2 fruit fly cellular contexts compared by ENCODE assay signal in the genomic region with DNA sequence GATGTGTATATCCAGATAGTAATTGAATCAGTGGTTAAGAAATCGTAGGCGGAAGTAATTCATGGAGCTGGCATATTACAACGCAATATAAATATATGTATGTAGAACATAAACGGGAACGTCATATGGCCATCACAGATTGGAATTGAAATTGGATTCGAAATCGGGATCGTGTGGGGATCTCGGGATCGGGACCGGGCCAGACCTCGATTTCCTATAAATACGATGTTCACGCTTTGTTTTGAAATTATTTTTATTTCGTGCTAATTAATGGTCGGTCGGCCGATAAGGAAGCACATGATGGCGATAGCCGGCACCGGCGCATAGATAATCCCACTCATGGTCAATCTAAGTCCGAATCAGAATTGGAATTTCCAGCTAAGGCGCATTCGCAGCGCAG.
TF ChIP-seq lines count a peak whose summit lies in the region.

No protein-coding gene starts in this region.

- TF ChIP-seq CTCF in whole organism, embryonic (GFP tag; optimal IDR thresholded peaks at IDR 0.05; lab: Kevin White, UChicago) = no peak

TF ChIP-seq in whole organism, embryonic, 481 proteins besides CTCF, POLR2A, EP300 and RAD21:
- no peak for TF ChIP-seq Fer1 (GFP tag; optimal IDR thresholded peaks at IDR 0.05; lab: Kevin White, UChicago)
- peak; percentile 47 for TF ChIP-seq CG34376 (GFP tag; optimal IDR thresholded peaks at IDR 0.05; lab: Kevin White, UChicago)
- TF ChIP-seq sug (tag; optimal IDR thresholded peaks at IDR 0.05; lab: Kevin White, UChicago) = peak; percentile 6
- TF ChIP-seq CG18764 (GFP tag; optimal IDR thresholded peaks at IDR 0.05; lab: Kevin White, UChicago) = no peak

TF ChIP-seq in whole organism, prepupa, 60 proteins besides CTCF, POLR2A, EP300 and RAD21:
- TF ChIP-seq CG10669 (GFP tag; optimal IDR thresholded peaks at IDR 0.05; lab: Kevin White, UChicago) = no peak
- peak; percentile 92 for TF ChIP-seq svp (GFP tag; lab: Kevin White, UChicago)
- no peak for TF ChIP-seq CG3919 (GFP tag; optimal IDR thresholded peaks at IDR 0.05; lab: Kevin White, UChicago)
- no peak for TF ChIP-seq Eip75B (GFP tag; optimal IDR thresholded peaks at IDR 0.05; lab: Kevin White, UChicago)
- no peak for TF ChIP-seq CG8632 (GFP tag; optimal IDR thresholded peaks at IDR 0.05; lab: Kevin White, UChicago)
- no peak for TF ChIP-seq Hr4 (GFP tag; optimal IDR thresholded peaks at IDR 0.05; lab: Kevin White, UChicago)
- no peak for TF ChIP-seq dac (GFP tag; optimal IDR thresholded peaks at IDR 0.05; lab: Kevin White, UChicago)
